Fruit fly (Drosophila melanogaster) whole organism, embryonic: ENCODE results near the gene Vha16-2.

Experiments used
- Asciz ChIP-seq: fragments of 200-800 bp; sonication (Bioruptor generic); optimal IDR thresholded peaks from 2 replicates; lab custom pipeline; 2017; ENCODE audit warnings: missing biosample characterization, mild to moderate bottlenecking, missing genetic modification characterization, missing genetic modification reagents
- Bgb ChIP-seq: fragments of 200-800 bp; sonication (Bioruptor generic); IDR thresholded peaks from 2 replicates; pipeline ENCODE4 v1.3.6; 2022; ENCODE audit warnings: missing biosample characterization, missing genetic modification characterization; ENCODE audit not compliant: partially characterized antibody
- CG1024 ChIP-seq: fragments of 200-800 bp; sonication (Bioruptor generic); IDR thresholded peaks from 2 replicates; pipeline ENCODE4 v1.3.6; 2022; ENCODE audit warnings: missing biosample characterization, missing genetic modification characterization
- CG12391 ChIP-seq: fragments of 200-800 bp; sonication (Bioruptor generic); optimal IDR thresholded peaks from 3 replicates; lab custom pipeline; 2018; ENCODE audit warnings: missing biosample characterization, mild to moderate bottlenecking, missing genetic modification characterization, moderate library complexity
- CG12769 ChIP-seq: fragments of 200-800 bp; sonication (Bioruptor generic); optimal IDR thresholded peaks from 2 replicates; lab custom pipeline; 2019; ENCODE audit warnings: missing biosample characterization, mild to moderate bottlenecking, missing genetic modification characterization, moderate library complexity
- CG13287 ChIP-seq: fragments of 200-800 bp; sonication (Bioruptor generic); IDR thresholded peaks from 2 replicates; pipeline ENCODE4 v1.3.6; 2022; ENCODE audit warnings: missing biosample characterization, missing genetic modification characterization; ENCODE audit not compliant: partially characterized antibody
- CG13894 ChIP-seq: fragments of 200-800 bp; sonication (Bioruptor generic); optimal IDR thresholded peaks from 3 replicates; lab custom pipeline; 2018; ENCODE audit warnings: missing biosample characterization, mild to moderate bottlenecking, missing genetic modification characterization, moderate library complexity
- CG14667 ChIP-seq: fragments of 200-800 bp; sonication (Bioruptor generic); IDR thresholded peaks from 2 replicates; pipeline ENCODE4 v1.3.6; 2022; ENCODE audit warnings: missing biosample characterization, missing genetic modification characterization
- CG14710 ChIP-seq: fragments of 200-800 bp; sonication (Bioruptor generic); optimal IDR thresholded peaks from 3 replicates; lab custom pipeline; 2019; ENCODE audit warnings: missing biosample characterization, mild to moderate bottlenecking, missing genetic modification characterization, moderate library complexity
- CG16863 ChIP-seq: fragments of 200-800 bp; sonication (Bioruptor generic); optimal IDR thresholded peaks from 3 replicates; lab custom pipeline; 2016; ENCODE audit warnings: missing biosample characterization, missing genetic modification characterization
- CG2129 ChIP-seq: fragments of 200-800 bp; sonication (Bioruptor generic); IDR thresholded peaks from 2 replicates; pipeline ENCODE4 v1.3.6; 2022; ENCODE audit warnings: missing biosample characterization, missing genetic modification characterization; ENCODE audit not compliant: partially characterized antibody
- CG2678 ChIP-seq: fragments of 200-800 bp; sonication (Bioruptor generic); optimal IDR thresholded peaks from 3 replicates; lab custom pipeline; 2019; ENCODE audit warnings: missing biosample characterization, mild to moderate bottlenecking, missing genetic modification characterization, moderate library complexity
- CG31388 ChIP-seq: fragments of 200-800 bp; sonication (Bioruptor generic); optimal IDR thresholded peaks from 2 replicates; lab custom pipeline; 2016; ENCODE audit warnings: missing biosample characterization, missing genetic modification characterization
- CG31441 ChIP-seq: fragments of 200-800 bp; sonication (Bioruptor generic); IDR thresholded peaks from 2 replicates; pipeline ENCODE4 v1.3.6; 2022; ENCODE audit warnings: missing biosample characterization, missing genetic modification characterization
- CG4360 ChIP-seq: fragments of 200-800 bp; sonication (Bioruptor generic); IDR thresholded peaks from 2 replicates; pipeline ENCODE4 v1.3.6; 2022; ENCODE audit warnings: missing biosample characterization, missing genetic modification characterization
- CG4617 ChIP-seq: fragments of 200-800 bp; sonication (Bioruptor generic); optimal IDR thresholded peaks from 3 replicates; lab custom pipeline; 2016; ENCODE audit warnings: missing biosample characterization, missing genetic modification characterization, borderline replicate concordance
- CG4854 ChIP-seq: fragments of 200-800 bp; sonication (Bioruptor generic); optimal IDR thresholded peaks from 2 replicates; lab custom pipeline; 2016; ENCODE audit warnings: missing biosample characterization, missing genetic modification characterization, inconsistent platforms
- CG5953 ChIP-seq: fragments of 200-800 bp; sonication (Bioruptor generic); IDR thresholded peaks from 2 replicates; pipeline ENCODE4 v1.3.6; 2022; ENCODE audit warnings: missing biosample characterization, missing genetic modification characterization
- CG6254 ChIP-seq: fragments of 200-800 bp; sonication (Bioruptor generic); optimal IDR thresholded peaks from 3 replicates; lab custom pipeline; 2017; ENCODE audit warnings: mild to moderate bottlenecking, missing biosample characterization, missing genetic modification reagents, missing genetic modification characterization
- CG6654 ChIP-seq: fragments of 200-800 bp; sonication (Bioruptor generic); optimal IDR thresholded peaks from 2 replicates; lab custom pipeline; 2017; ENCODE audit warnings: missing biosample characterization, mild to moderate bottlenecking, missing genetic modification characterization
- CG6854 ChIP-seq: fragments of 200-800 bp; sonication (Bioruptor generic); optimal IDR thresholded peaks from 3 replicates; lab custom pipeline; 2017; ENCODE audit warnings: missing biosample characterization, mild to moderate bottlenecking, missing genetic modification characterization
- Dfd ChIP-seq, 2 experiments: fragments of >200 bp; optimal IDR thresholded peaks; 2 replicates each; lab custom pipeline; 2017; ENCODE audit warnings: missing biosample characterization in 2 of 2, missing genetic modification characterization in 2 of 2
- Dp ChIP-seq: fragments of 200-800 bp; sonication (Bioruptor generic); optimal IDR thresholded peaks from 2 replicates; lab custom pipeline; 2018; ENCODE audit warnings: missing biosample characterization, mild to moderate bottlenecking, missing genetic modification characterization, moderate library complexity
- Ets97D ChIP-seq: fragments of 200-800 bp; sonication (Bioruptor generic); optimal IDR thresholded peaks from 3 replicates; lab custom pipeline; 2016; ENCODE audit warnings: missing biosample characterization, missing genetic modification characterization
- Gsc ChIP-seq: fragments of 200-800 bp; sonication (Bioruptor generic); IDR thresholded peaks from 2 replicates; pipeline ENCODE4 v1.3.6; 2022; ENCODE audit warnings: missing biosample characterization, missing genetic modification characterization
- H15 ChIP-seq: fragments of 200-800 bp; sonication (Bioruptor generic); IDR thresholded peaks from 3 replicates; pipeline ENCODE4 v1.3.6; 2022; ENCODE audit warnings: missing biosample characterization, missing genetic modification characterization
- Hr51 ChIP-seq, 2 experiments: fragments of 200-800 bp; sonication (Bioruptor generic); optimal IDR thresholded peaks; 2 replicates in 1 of 2; 3 replicates in 1 of 2; lab custom pipeline; 2016 to 2018; ENCODE audit warnings: missing biosample characterization in 2 of 2, missing genetic modification characterization in 2 of 2, mild to moderate bottlenecking in 1 of 2, moderate library complexity in 1 of 2
- Mad ChIP-seq: fragments of 200-800 bp; sonication (Bioruptor generic); optimal IDR thresholded peaks from 2 replicates; lab custom pipeline; 2016; ENCODE audit warnings: missing biosample characterization, missing genetic modification characterization
- Max ChIP-seq: fragments of 200-800 bp; sonication (Bioruptor generic); optimal IDR thresholded peaks from 2 replicates; lab custom pipeline; 2016; ENCODE audit warnings: missing biosample characterization, mild to moderate bottlenecking, missing genetic modification characterization
- Med ChIP-seq: fragments of 200-800 bp; sonication (Bioruptor generic); peaks from one replicate; lab custom pipeline; 2016; ENCODE audit warnings: missing biosample characterization, missing genetic modification characterization, mild to moderate bottlenecking, inconsistent platforms, moderate library complexity
- Nf-YB ChIP-seq: fragments of 200-800 bp; sonication (Bioruptor generic); optimal IDR thresholded peaks from 3 replicates; lab custom pipeline; 2019; ENCODE audit warnings: missing biosample characterization, mild to moderate bottlenecking, missing genetic modification characterization, moderate library complexity
- ab ChIP-seq: fragments of 200-800 bp; sonication (Bioruptor generic); optimal IDR thresholded peaks from 2 replicates; lab custom pipeline; 2016; ENCODE audit warnings: missing biosample characterization, missing genetic modification characterization
- al ChIP-seq: fragments of 200-800 bp; sonication (Bioruptor generic); IDR thresholded peaks from 2 replicates; pipeline ENCODE4 v1.3.6; 2022; ENCODE audit warnings: missing biosample characterization, missing genetic modification characterization
- btn ChIP-seq: fragments of 200-800 bp; sonication (Bioruptor generic); optimal IDR thresholded peaks from 2 replicates; lab custom pipeline; 2016; ENCODE audit warnings: missing biosample characterization, missing genetic modification characterization
- crol ChIP-seq: fragments of 200-800 bp; sonication (Bioruptor generic); IDR thresholded peaks from 2 replicates; pipeline ENCODE4 v1.3.6; 2022; ENCODE audit warnings: missing biosample characterization, missing genetic modification characterization
- fd64A ChIP-seq: fragments of 200-800 bp; sonication (Bioruptor generic); optimal IDR thresholded peaks from 3 replicates; lab custom pipeline; 2018; ENCODE audit warnings: missing biosample characterization, mild to moderate bottlenecking, missing genetic modification characterization
- hkb ChIP-seq, 2 experiments: fragments of 200-800 bp in 1 of 2; fragments of >200 bp in 1 of 2; sonication (Bioruptor generic) in 1 of 2; IDR thresholded peaks in 1 of 2; optimal IDR thresholded peaks in 1 of 2; 2 replicates each; pipeline versions ENCODE4 v1.3.6 to Lab custom; 2017 to 2022; ENCODE audit warnings: missing biosample characterization in 1 of 2, missing genetic modification characterization in 1 of 2
- jumu ChIP-seq: fragments of 200-800 bp; sonication (Bioruptor generic); optimal IDR thresholded peaks from 3 replicates; lab custom pipeline; 2016; ENCODE audit warnings: missing biosample characterization, missing genetic modification characterization
- kah ChIP-seq: fragments of 200-800 bp; sonication (Bioruptor generic); optimal IDR thresholded peaks from 2 replicates; lab custom pipeline; 2018; ENCODE audit warnings: missing biosample characterization, mild to moderate bottlenecking, missing genetic modification characterization
- nerfin-2 ChIP-seq: fragments of 200-800 bp; sonication (Bioruptor generic); IDR thresholded peaks from 2 replicates; pipeline ENCODE4 v1.3.6; 2022; ENCODE audit warnings: missing biosample characterization, missing genetic modification characterization; ENCODE audit not compliant: partially characterized antibody
- oc ChIP-seq: fragments of 200-800 bp; sonication (Bioruptor generic); optimal IDR thresholded peaks from 2 replicates; lab custom pipeline; 2018; ENCODE audit warnings: missing biosample characterization, mild to moderate bottlenecking, missing genetic modification characterization, moderate library complexity
- pros ChIP-seq: fragments of 200-800 bp; sonication (Bioruptor generic); optimal IDR thresholded peaks from 3 replicates; lab custom pipeline; 2019; ENCODE audit warnings: missing biosample characterization, mild to moderate bottlenecking, missing genetic modification characterization, moderate library complexity
- psq ChIP-seq: fragments of 200-800 bp; sonication (Bioruptor generic); optimal IDR thresholded peaks from 2 replicates; lab custom pipeline; 2017; ENCODE audit warnings: missing biosample characterization, missing genetic modification characterization
- sens-2 ChIP-seq: fragments of 200-800 bp; sonication (Bioruptor generic); IDR thresholded peaks from 2 replicates; pipeline ENCODE4 v1.3.6; 2022; ENCODE audit warnings: missing biosample characterization, missing genetic modification characterization
- unc-4 ChIP-seq: fragments of 200-800 bp; sonication (Bioruptor generic); IDR thresholded peaks from 2 replicates; pipeline ENCODE4 v1.3.6; 2022; ENCODE audit warnings: missing biosample characterization, missing genetic modification characterization; ENCODE audit not compliant: partially characterized antibody
- vvl ChIP-seq: fragments of 200-800 bp; sonication (Bioruptor generic); IDR thresholded peaks from 2 replicates; pipeline ENCODE4 v1.3.6; 2022; ENCODE audit warnings: missing biosample characterization, missing genetic modification characterization
- zf30C ChIP-seq: fragments of 200-800 bp; sonication (Bioruptor generic); optimal IDR thresholded peaks from 3 replicates; lab custom pipeline; 2018; ENCODE audit warnings: missing biosample characterization, mild to moderate bottlenecking, missing genetic modification characterization
- zfh1 ChIP-seq: fragments of 200-800 bp; sonication (Bioruptor generic); IDR thresholded peaks from 3 replicates; pipeline ENCODE4 v1.3.6; 2022; ENCODE audit warnings: missing biosample characterization, missing genetic modification characterization

Vha16-2 gene

dm6 chr3L:11487327-11487973 lies 12.7 kb downstream of the Vha16-2 start, which contains the start of gene chrb (continued):
- TF ChIP-seq zf30C (peak; percentile 28), Gsc (GFP tag; lab: Robert Waterston, UW) (no peak), btn (GFP tag; lab: Kevin White, UChicago) (peak; percentile 77), fd64A (GFP tag; lab: Kevin White, UChicago) (peak; percentile 61), vvl (GFP tag; lab: Robert Waterston, UW) (peak; percentile 85), CG13287 (GFP tag; lab: Robert Waterston, UW) (peak; percentile 67), Mad (GFP tag; lab: Kevin White, UChicago) (no peak), Dp (no peak), CG6254 (GFP tag; lab: Kevin White, UChicago) (peak; percentile 13), CG14667 (no peak), Asciz (GFP tag; lab: Kevin White, UChicago) (peak; percentile 26), Nf-YB (GFP tag; lab: Kevin White, UChicago) (peak; percentile 48), CG6654 (GFP tag; lab: Kevin White, UChicago) (no peak), CG12391 (tag; lab: Kevin White, UChicago) (peak; percentile 36), CG6854 (GFP tag; lab: Kevin White, UChicago) (peak; percentile 65), kah (GFP tag; lab: Kevin White, UChicago) (peak; percentile 62), pros (GFP tag; lab: Kevin White, UChicago) (peak; percentile 84), CG14710 (tag; lab: Kevin White, UChicago) (peak; percentile 40), zfh1 (0 out of 3 replicates have a peak, but pooled peaks have one; percentile 44), CG13894 (peak; percentile 65), oc (peak; percentile 77), nerfin-2 (GFP tag; lab: Robert Waterston, UW) (peak; percentile 51; the same call in 1 of the 2 replicates), CG4617 (GFP tag; lab: Kevin White, UChicago) (no peak), CG16863 (peak; percentile 63), al (GFP tag; lab: Robert Waterston, UW) (no peak), Hr51 (GFP tag; optimal IDR thresholded peaks at IDR 0.05; lab: Kevin White, UChicago) (peak; percentile 31 to 62), jumu (GFP tag; lab: Kevin White, UChicago) (peak; percentile 39), crol (peak; percentile 51; the same call in 1 of the 2 replicates), Ets97D (GFP tag; lab: Kevin White, UChicago) (no peak), Max (GFP tag; lab: Kevin White, UChicago) (peak; percentile 25), CG31441 (GFP tag; lab: Robert Waterston, UW) (peak; percentile 21; the same call in 1 of the 2 replicates), unc-4 (peak; percentile 51), Bgb (peak; percentile 74), sens-2 (0 out of 2 replicates have a peak, but pooled peaks have one; percentile 8), CG4360 (GFP tag; lab: Robert Waterston, UW) (peak; percentile 79), CG5953 (0 out of 2 replicates have a peak, but pooled peaks have one; percentile 23), CG12769 (tag; lab: Kevin White, UChicago) (peak; percentile 80), CG2129 (no peak), H15 (GFP tag; lab: Robert Waterston, UW) (0 out of 3 replicates have a peak, but pooled peaks have one; percentile 17), CG4854 (GFP tag; lab: Kevin White, UChicago) (peak; percentile 32), Dfd (GFP tag; optimal IDR thresholded peaks at IDR 0.05; lab: Kevin White, UChicago) (no peak), Med (GFP tag; lab: Kevin White, UChicago) (peak; percentile 95), psq (GFP tag; lab: Kevin White, UChicago) (peak; percentile 77), hkb (optimal IDR thresholded peaks at IDR 0.05; lab: Kevin White, UChicago) (no peak), hkb (GFP tag; IDR thresholded peaks at IDR 0.05; lab: Robert Waterston, UW) (peak; percentile 73), CG1024 (GFP tag; lab: Robert Waterston, UW) (0 out of 2 replicates have a peak, but pooled peaks have one; percentile 30), ab (GFP tag; lab: Kevin White, UChicago) (no peak), CG31388 (GFP tag; lab: Kevin White, UChicago) (no peak), CG2678 (tag; lab: Kevin White, UChicago) (peak; percentile 47)
